Fruit fly (Drosophila melanogaster): ENCODE data around the gene CG31441.
A peak's percentile ranks its signal among the peaks of the same experiment; 100 is the strongest.

The CG31441 gene

dm6 chr3R:11216156-11216630 lies 19.9 kb upstream of the CG31441 start, which contains the start of the genes RpS25 and CG4820 (continued):
- TF ChIP-seq CG11696 (GFP tag; IDR thresholded peaks at IDR 0.05) (peak; percentile 42), ATbp (GFP tag; optimal IDR thresholded peaks at IDR 0.05) (peak; percentile 87), cg (GFP tag; optimal IDR thresholded peaks at IDR 0.05) (no peak), pzg (GFP tag; optimal IDR thresholded peaks at IDR 0.05) (peak; percentile 98), pum (GFP tag; optimal IDR thresholded peaks at IDR 0.05) (peak; percentile 78), CG15601 (tag; optimal IDR thresholded peaks at IDR 0.05) (peak; percentile 93), Rx (GFP tag; IDR thresholded peaks at IDR 0.05) (peak; percentile 79), CG43689 (GFP tag; IDR thresholded peaks at IDR 0.05) (peak; percentile 79), CG9817 (tag; optimal IDR thresholded peaks at IDR 0.05) (peak; percentile 85), trh (GFP tag; optimal IDR thresholded peaks at IDR 0.05) (peak; percentile 86), D19A (tag; optimal IDR thresholded peaks at IDR 0.05) (peak; percentile 65), sens (GFP tag) (peak; percentile 98), CG12071 (GFP tag; optimal IDR thresholded peaks at IDR 0.05) (peak; percentile 94), cas (GFP tag; IDR thresholded peaks at IDR 0.05) (peak; percentile 69), CG14965 (GFP tag; optimal IDR thresholded peaks at IDR 0.05; ENCODE audit: borderline replicate concordance) (peak; percentile 66), btn (GFP tag; optimal IDR thresholded peaks at IDR 0.05) (peak; percentile 88), CG8944 (GFP tag; optimal IDR thresholded peaks at IDR 0.05) (peak; percentile 80), Eip74EF (GFP tag; optimal IDR thresholded peaks at IDR 0.05) (peak in 1 of 2 experiments; percentile 84), toy (GFP tag; IDR thresholded peaks at IDR 0.05) (peak; percentile 36; the same call in 1 of the 2 replicates), sc (optimal IDR thresholded peaks at IDR 0.05) (no peak), sc (GFP tag; optimal IDR thresholded peaks at IDR 0.05) (peak; percentile 86), trem (tag; optimal IDR thresholded peaks at IDR 0.05) (peak; percentile 95), chif (GFP tag; optimal IDR thresholded peaks at IDR 0.05) (peak; percentile 75 to 92), maf-S (GFP tag; optimal IDR thresholded peaks at IDR 0.05) (peak; percentile 88), CG12391 (tag; optimal IDR thresholded peaks at IDR 0.05) (peak; percentile 92), wdn (GFP tag; IDR thresholded peaks at IDR 0.05) (peak; percentile 77), CG34376 (GFP tag; optimal IDR thresholded peaks at IDR 0.05) (peak; percentile 99), CG14441 (GFP tag; IDR thresholded peaks at IDR 0.05) (peak; percentile 75), pnt (GFP tag; optimal IDR thresholded peaks at IDR 0.05) (peak; percentile 28), Deaf1 (tag; optimal IDR thresholded peaks at IDR 0.05) (peak; percentile 58), CG30431 (GFP tag; optimal IDR thresholded peaks at IDR 0.05) (peak; percentile 83), Ravus (GFP tag; IDR thresholded peaks at IDR 0.05) (peak; percentile 15), CG3281 (GFP tag; optimal IDR thresholded peaks at IDR 0.05) (peak; percentile 95), Jarid2 (GFP tag; optimal IDR thresholded peaks at IDR 0.05) (peak; percentile 75), C15 (GFP tag; IDR thresholded peaks at IDR 0.05) (peak; percentile 57; the same call in 1 of the 3 replicates), CG14014 (GFP tag; IDR thresholded peaks at IDR 0.05) (peak; percentile 79), amos (GFP tag; IDR thresholded peaks at IDR 0.05; ENCODE audit: partially characterized antibody) (peak; percentile 89), dimm (GFP tag; IDR thresholded peaks at IDR 0.05) (peak; percentile 54), Ptx1 (GFP tag; IDR thresholded peaks at IDR 0.05) (peak; percentile 79), Pdp1 (GFP tag; optimal IDR thresholded peaks at IDR 0.05) (peak; percentile 86 to 91), grau (tag; optimal IDR thresholded peaks at IDR 0.05) (peak; percentile 86), Dll (GFP tag; IDR thresholded peaks at IDR 0.05; ENCODE audit: partially characterized antibody) (peak; percentile 93), Ets65A (GFP tag) (peak; percentile 99), BtbVII (GFP tag; optimal IDR thresholded peaks at IDR 0.05) (peak; percentile 92), BEAF-32 (GFP tag; optimal IDR thresholded peaks at IDR 0.05) (peak; percentile 96), Doc3 (GFP tag; IDR thresholded peaks at IDR 0.05; ENCODE audit: partially characterized antibody) (peak; percentile 86), NC2α (GFP tag; optimal IDR thresholded peaks at IDR 0.05) (peak; percentile 84), nau (GFP tag; optimal IDR thresholded peaks at IDR 0.05) (peak; percentile 95), Ets97D (GFP tag; optimal IDR thresholded peaks at IDR 0.05) (peak; percentile 100), stc (GFP tag; IDR thresholded peaks at IDR 0.05) (peak; percentile 79)

Measured in whole organism, embryonic.